Worm (Caenorhabditis elegans): ENCODE measurements around the gene srxa-8.

The srxa-8 gene

ce11 chrX:13353530-13353929 lies 44.9 kb upstream of the srxa-8 start (continued):
- TF ChIP-seq efl-1 (optimal IDR thresholded peaks at IDR 0.05) = peak in 1 of 2 experiments; percentile 9
- peak in 1 of 2 experiments; percentile 93 for TF ChIP-seq efl-1 (GFP tag; optimal IDR thresholded peaks at IDR 0.05 in 1 of 2)
- peak; percentile 58 for TF ChIP-seq irx-1 (tag; optimal IDR thresholded peaks at IDR 0.05)
- peak; percentile 32 for TF ChIP-seq nhr-11 (tag; optimal IDR thresholded peaks at IDR 0.05)
- TF ChIP-seq sox-4 (tag; optimal IDR thresholded peaks at IDR 0.05) = no peak
- no peak for TF ChIP-seq unc-130 (tag; optimal IDR thresholded peaks at IDR 0.05)
- no peak for TF ChIP-seq fkh-8 (tag; optimal IDR thresholded peaks at IDR 0.05)
- peak; percentile 26 for TF ChIP-seq fos-1 (tag; optimal IDR thresholded peaks at IDR 0.05)
- peak; percentile 75 for TF ChIP-seq C16A3.4 (tag; optimal IDR thresholded peaks at IDR 0.05)
- TF ChIP-seq nhr-71 (tag; optimal IDR thresholded peaks at IDR 0.05) = peak; percentile 92
- peak; percentile 35 for TF ChIP-seq xbp-1 (tag; optimal IDR thresholded peaks at IDR 0.05)
- no peak for TF ChIP-seq lin-15B (tag; optimal IDR thresholded peaks at IDR 0.05)
- TF ChIP-seq ceh-82 (tag; optimal IDR thresholded peaks at IDR 0.05) = peak in 2 of 3 experiments; percentile 10 to 44
- TF ChIP-seq elt-2 (tag; optimal IDR thresholded peaks at IDR 0.05) = peak; percentile 61
- no peak for TF ChIP-seq ztf-11 (tag; optimal IDR thresholded peaks at IDR 0.05)
- peak in 5 of 6 experiments; percentile 33 to 92 (median 83) for TF ChIP-seq elt-3 (tag; optimal IDR thresholded peaks at IDR 0.05)
- TF ChIP-seq tbx-2 (tag; optimal IDR thresholded peaks at IDR 0.05) = peak; percentile 81
- peak; percentile 46 for TF ChIP-seq rnt-1 (tag; optimal IDR thresholded peaks at IDR 0.05)
- TF ChIP-seq mef-2 (tag; optimal IDR thresholded peaks at IDR 0.05) = peak; percentile 2

DNA sequence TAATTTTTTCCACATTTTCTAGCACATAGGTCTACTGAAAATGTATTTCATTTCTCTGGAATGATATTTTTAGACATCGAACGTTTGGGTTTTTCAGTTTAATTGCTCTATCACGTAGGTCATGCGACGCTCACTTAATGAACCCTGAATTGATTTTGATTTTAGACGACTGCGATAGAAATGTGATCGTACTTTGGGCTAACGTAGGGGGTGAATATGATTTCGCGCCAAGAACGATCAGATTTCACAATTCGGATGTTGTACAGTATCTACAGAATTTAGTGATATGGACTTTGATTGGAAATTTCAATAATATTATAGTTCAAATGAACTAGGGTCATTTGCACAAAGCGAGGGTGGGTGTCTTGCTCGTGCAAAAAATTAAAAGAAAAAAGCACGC lies 43.5 kb upstream of the srxa-8 start:
- TF ChIP-seq ama-1 (optimal IDR thresholded peaks at IDR 0.05) (no peak), tbx-2 (tag; optimal IDR thresholded peaks at IDR 0.05) (peak; percentile 23), nhr-90 (tag; optimal IDR thresholded peaks at IDR 0.05; ENCODE audit: poor library complexity) (peak; percentile 16), lsy-2 (tag; optimal IDR thresholded peaks at IDR 0.05) (no peak), mef-2 (tag; optimal IDR thresholded peaks at IDR 0.05) (no peak), nhr-71 (tag; optimal IDR thresholded peaks at IDR 0.05) (peak; percentile 41), blmp-1 (tag; optimal IDR thresholded peaks at IDR 0.05) (peak; percentile 0), sup-37 (GFP tag; optimal IDR thresholded peaks at IDR 0.05) (no peak), mdl-1 (tag; optimal IDR thresholded peaks at IDR 0.05) (peak in 1 of 2 experiments; percentile 24), nhr-28 (tag; optimal IDR thresholded peaks at IDR 0.05) (no peak), nhr-20 (tag; optimal IDR thresholded peaks at IDR 0.05) (peak; percentile 70), nhr-85 (tag) (peak; percentile 71), lin-35 (GFP tag; optimal IDR thresholded peaks at IDR 0.05) (peak in 1 of 2 experiments; percentile 45), nhr-77 (tag; optimal IDR thresholded peaks at IDR 0.05) (no peak), snu-23 (GFP tag; optimal IDR thresholded peaks at IDR 0.05) (peak; percentile 27), elt-3 (tag; optimal IDR thresholded peaks at IDR 0.05) (peak in 1 of 6 experiments; percentile 52), isw-1 (GFP tag; IDR thresholded peaks at IDR 0.05) (no peak), lin-14 (GFP tag; optimal IDR thresholded peaks at IDR 0.05) (peak; percentile 24), nhr-19 (GFP tag; conservative IDR thresholded peaks at IDR 0.05) (peak; percentile 82)

DNA sequence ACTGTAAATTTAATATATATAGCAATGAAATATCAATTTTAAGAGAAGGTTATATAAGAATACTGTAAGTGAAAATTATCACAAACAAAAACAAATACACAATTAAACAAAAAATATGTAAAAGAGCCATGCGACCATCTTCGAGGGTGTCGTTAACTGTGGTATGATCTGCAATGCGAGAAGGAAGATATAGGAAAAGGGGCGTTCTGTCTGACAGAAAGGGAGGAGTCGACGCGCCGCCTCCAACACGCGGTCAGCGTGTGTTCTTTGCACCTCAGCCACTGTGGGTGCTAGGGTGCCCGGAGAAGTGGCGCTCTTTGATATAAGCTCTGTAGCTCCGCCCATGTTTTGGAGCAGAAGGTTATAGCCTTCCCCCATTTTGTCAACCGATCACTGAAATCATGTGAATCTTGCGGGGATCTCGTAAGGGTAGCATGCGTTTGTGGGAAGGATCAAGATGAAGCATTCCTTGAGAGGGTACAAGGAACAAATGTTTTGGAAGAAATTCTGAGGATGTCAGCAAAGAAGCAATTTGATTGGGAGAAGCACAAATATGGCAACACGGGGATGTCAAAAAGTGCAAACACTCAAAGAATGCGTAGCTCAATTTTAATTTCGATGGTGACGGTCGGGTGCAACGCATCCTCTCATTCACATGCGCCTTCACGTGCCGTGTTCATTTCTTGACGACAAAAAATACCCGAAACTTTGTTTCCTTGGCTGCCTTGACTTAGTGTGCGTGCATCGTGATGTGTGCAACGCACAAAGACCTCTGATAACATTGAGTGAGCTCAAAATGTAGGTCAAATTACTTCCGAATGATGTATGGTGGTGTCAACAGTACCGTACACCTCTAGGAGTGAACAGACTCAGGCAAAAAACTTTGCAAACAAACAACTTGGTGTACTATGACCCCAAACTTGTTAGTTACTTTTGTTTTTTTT lies 42.4 kb upstream of the srxa-8 start, which contains the start of gene mxl-3:
Gene mxl-3, minus strand, starts transcription at position 1 of the 944 bp plus-strand sequence.
- no peak for TF ChIP-seq ceh-63 (GFP tag; optimal IDR thresholded peaks at IDR 0.05)
- no peak for TF ChIP-seq sup-37 (GFP tag; optimal IDR thresholded peaks at IDR 0.05)
- no peak for TF ChIP-seq ceh-90 (tag; optimal IDR thresholded peaks at IDR 0.05)
- peak in 1 of 2 experiments; percentile 18 for TF ChIP-seq lsy-2 (tag; optimal IDR thresholded peaks at IDR 0.05)
- TF ChIP-seq ceh-8 (GFP tag; optimal IDR thresholded peaks at IDR 0.05) = no peak
- no peak for TF ChIP-seq fkh-10 (GFP tag; optimal IDR thresholded peaks at IDR 0.05)
- TF ChIP-seq mep-1 (tag; optimal IDR thresholded peaks at IDR 0.05) = peak; percentile 41
- no peak for TF ChIP-seq egl-13 (tag; optimal IDR thresholded peaks at IDR 0.05)
- no peak for TF ChIP-seq C34B4.2 (tag; optimal IDR thresholded peaks at IDR 0.05)
- peak; percentile 51 for TF ChIP-seq nhr-11 (tag; optimal IDR thresholded peaks at IDR 0.05)
- TF ChIP-seq zip-4 (GFP tag; optimal IDR thresholded peaks at IDR 0.05) = no peak
- TF ChIP-seq skn-1 (tag; optimal IDR thresholded peaks at IDR 0.05) = peak; percentile 36
- TF ChIP-seq egl-27 (tag; optimal IDR thresholded peaks at IDR 0.05) = peak in 1 of 2 experiments; percentile 29
- TF ChIP-seq unc-62 (GFP tag; optimal IDR thresholded peaks at IDR 0.05) = no peak
- TF ChIP-seq irx-1 (tag; optimal IDR thresholded peaks at IDR 0.05) = no peak
- no peak for TF ChIP-seq ceh-82 (tag; optimal IDR thresholded peaks at IDR 0.05)
- TF ChIP-seq xbp-1 (tag; optimal IDR thresholded peaks at IDR 0.05) = no peak
- TF ChIP-seq ces-1 (GFP tag; optimal IDR thresholded peaks at IDR 0.05) = no peak
- no peak for TF ChIP-seq efl-3 (GFP tag; optimal IDR thresholded peaks at IDR 0.05)
- TF ChIP-seq nhr-20 (tag; optimal IDR thresholded peaks at IDR 0.05) = peak; percentile 67
